Fruit fly (Drosophila melanogaster) whole organism, prepupa: ENCODE results near the gene CG7789.

ENCODE experiments used
- Blimp-1 ChIP-seq: fragments of 200-800 bp; sonication (Bioruptor generic); optimal IDR thresholded peaks from 3 replicates; lab custom pipeline; 2017; ENCODE audit warnings: missing biosample characterization, missing genetic modification characterization, mild to moderate bottlenecking, moderate library complexity, missing genetic modification reagents
- CG10631 ChIP-seq: fragments of 200-800 bp; sonication (Bioruptor generic); optimal IDR thresholded peaks from 2 replicates; lab custom pipeline; 2016; ENCODE audit warnings: missing biosample characterization, missing genetic modification characterization
- CG10669 ChIP-seq: fragments of 200-800 bp; sonication (Bioruptor generic); optimal IDR thresholded peaks from 3 replicates; lab custom pipeline; 2018; ENCODE audit warnings: missing biosample characterization, mild to moderate bottlenecking, missing genetic modification characterization, moderate library complexity
- CG11294 ChIP-seq: fragments of 200-800 bp; sonication (Bioruptor generic); IDR thresholded peaks from 2 replicates; pipeline ENCODE4 v1.3.6; 2022; ENCODE audit warnings: missing biosample characterization, missing genetic modification characterization
- CG11762 ChIP-seq: fragments of 200-800 bp; sonication (Bioruptor generic); optimal IDR thresholded peaks from 3 replicates; lab custom pipeline; 2016; ENCODE audit warnings: missing biosample characterization, missing genetic modification characterization; ENCODE audit not compliant: insufficient read depth
- CG11902 ChIP-seq: fragments of 200-800 bp; sonication (Bioruptor generic); optimal IDR thresholded peaks from 3 replicates; lab custom pipeline; 2016; ENCODE audit warnings: missing biosample characterization, missing genetic modification characterization
- CG15336 ChIP-seq: fragments of 200-800 bp; sonication (Bioruptor generic); IDR thresholded peaks from 2 replicates; pipeline ENCODE4 v1.3.6; 2022; ENCODE audit warnings: missing biosample characterization, missing genetic modification characterization
- CG1621 ChIP-seq: fragments of 200-800 bp; sonication (Bioruptor generic); optimal IDR thresholded peaks from 3 replicates; lab custom pipeline; 2018; ENCODE audit warnings: missing biosample characterization, mild to moderate bottlenecking, missing genetic modification characterization
- CG16779 ChIP-seq: fragments of 200-800 bp; sonication (Bioruptor generic); optimal IDR thresholded peaks from 3 replicates; lab custom pipeline; 2017; ENCODE audit warnings: missing biosample characterization, mild to moderate bottlenecking, missing genetic modification characterization
- CG3032 ChIP-seq: fragments of 200-800 bp; optimal IDR thresholded peaks from 2 replicates; lab custom pipeline; 2019; ENCODE audit warnings: missing biosample characterization, mild to moderate bottlenecking, missing genetic modification characterization, moderate library complexity
- CG31627 ChIP-seq: fragments of 200-800 bp; sonication (Bioruptor generic); optimal IDR thresholded peaks from 3 replicates; lab custom pipeline; 2016; ENCODE audit warnings: missing biosample characterization, missing genetic modification characterization
- CG3919 ChIP-seq: fragments of 200-800 bp; sonication (Bioruptor generic); optimal IDR thresholded peaks from 3 replicates; lab custom pipeline; 2016; ENCODE audit warnings: missing biosample characterization, missing genetic modification characterization
- CG4318 ChIP-seq: fragments of 200-800 bp; sonication (Bioruptor generic); optimal IDR thresholded peaks from 3 replicates; lab custom pipeline; 2017; ENCODE audit warnings: missing biosample characterization, mild to moderate bottlenecking, missing genetic modification characterization
- CG6792 ChIP-seq: fragments of 200-800 bp; sonication (Bioruptor generic); optimal IDR thresholded peaks from 3 replicates; lab custom pipeline; 2016; ENCODE audit warnings: missing biosample characterization, missing genetic modification characterization
- CG6808 ChIP-seq: fragments of 200-800 bp; sonication (Bioruptor generic); optimal IDR thresholded peaks from 3 replicates; lab custom pipeline; 2017; ENCODE audit warnings: missing biosample characterization, missing genetic modification characterization, mild to moderate bottlenecking, moderate library complexity, missing genetic modification reagents
- CG6854 ChIP-seq: fragments of 200-800 bp; sonication (Bioruptor generic); optimal IDR thresholded peaks from 2 replicates; lab custom pipeline; 2017; ENCODE audit warnings: missing biosample characterization, mild to moderate bottlenecking, missing genetic modification characterization
- CG8119 ChIP-seq: fragments of 200-800 bp; sonication (Bioruptor generic); IDR thresholded peaks from 3 replicates; pipeline ENCODE4 v1.3.6; 2022; ENCODE audit warnings: missing biosample characterization, missing genetic modification characterization
- CG8632 ChIP-seq: fragments of 200-800 bp; sonication (Bioruptor generic); optimal IDR thresholded peaks from 3 replicates; lab custom pipeline; 2016; ENCODE audit warnings: missing biosample characterization, missing genetic modification characterization
- CG9139 ChIP-seq: fragments of 200-800 bp; sonication (Bioruptor generic); optimal IDR thresholded peaks from 3 replicates; lab custom pipeline; 2017; ENCODE audit warnings: missing biosample characterization, mild to moderate bottlenecking, missing genetic modification characterization
- Eip75B ChIP-seq: fragments of 200-800 bp; sonication (Bioruptor generic); optimal IDR thresholded peaks from 3 replicates; lab custom pipeline; 2016; ENCODE audit warnings: missing biosample characterization, missing genetic modification characterization
- Eip78C ChIP-seq: fragments of 200-800 bp; sonication (Bioruptor generic); peaks from one replicate; lab custom pipeline; 2016; ENCODE audit warnings: missing biosample characterization, missing genetic modification characterization
- Eip93F ChIP-seq: fragments of 200-800 bp; sonication (Bioruptor generic); optimal IDR thresholded peaks from 2 replicates; lab custom pipeline; 2016; ENCODE audit warnings: missing biosample characterization, mild to moderate bottlenecking, missing genetic modification characterization
- Ets21C ChIP-seq: fragments of 200-800 bp; sonication (Bioruptor generic); optimal IDR thresholded peaks from 3 replicates; lab custom pipeline; 2016; ENCODE audit warnings: missing biosample characterization, missing genetic modification characterization
- Ets96B ChIP-seq: fragments of 200-800 bp; optimal IDR thresholded peaks from 2 replicates; lab custom pipeline; 2019; ENCODE audit warnings: missing biosample characterization, mild to moderate bottlenecking, missing genetic modification characterization, moderate library complexity
- Gug ChIP-seq: fragments of 200-800 bp; sonication (Bioruptor generic); IDR thresholded peaks from 2 replicates; pipeline ENCODE4 v1.3.6; 2022; ENCODE audit warnings: missing biosample characterization, missing genetic modification characterization
- Hr39 ChIP-seq: fragments of 200-800 bp; sonication (Bioruptor generic); optimal IDR thresholded peaks from 2 replicates; lab custom pipeline; 2016; ENCODE audit warnings: missing biosample characterization, missing genetic modification characterization
- Hr4 ChIP-seq: fragments of 200-800 bp; sonication (Bioruptor generic); optimal IDR thresholded peaks from 3 replicates; lab custom pipeline; 2016; ENCODE audit warnings: missing biosample characterization, missing genetic modification characterization
- Lpt ChIP-seq: fragments of 200-800 bp; sonication (Bioruptor generic); optimal IDR thresholded peaks from 3 replicates; lab custom pipeline; 2016; ENCODE audit warnings: missing biosample characterization, missing genetic modification characterization
- OdsH ChIP-seq: fragments of 200-800 bp; sonication (Bioruptor generic); optimal IDR thresholded peaks from 3 replicates; lab custom pipeline; 2016; ENCODE audit warnings: missing biosample characterization, missing genetic modification characterization
- Smox ChIP-seq: fragments of 200-800 bp; sonication (Bioruptor generic); optimal IDR thresholded peaks from 3 replicates; lab custom pipeline; 2016; ENCODE audit warnings: missing biosample characterization, missing genetic modification characterization
- Sox102F ChIP-seq: fragments of 200-800 bp; sonication (Bioruptor generic); optimal IDR thresholded peaks from 2 replicates; lab custom pipeline; 2016; ENCODE audit warnings: missing biosample characterization, mild to moderate bottlenecking, missing genetic modification characterization
- Sox14 ChIP-seq: fragments of 200-800 bp; sonication (Bioruptor generic); optimal IDR thresholded peaks from 3 replicates; lab custom pipeline; 2016; ENCODE audit warnings: missing biosample characterization, missing genetic modification characterization
- Sox15 ChIP-seq: fragments of 200-800 bp; sonication (Bioruptor generic); optimal IDR thresholded peaks from 3 replicates; lab custom pipeline; 2016; ENCODE audit warnings: missing biosample characterization, missing genetic modification characterization
- acj6 ChIP-seq: fragments of 200-800 bp; sonication (Bioruptor generic); optimal IDR thresholded peaks from 3 replicates; lab custom pipeline; 2016; ENCODE audit warnings: missing biosample characterization, missing genetic modification characterization
- dac ChIP-seq: fragments of 200-800 bp; sonication (Bioruptor generic); optimal IDR thresholded peaks from 2 replicates; lab custom pipeline; 2017; ENCODE audit warnings: missing biosample characterization, mild to moderate bottlenecking, missing genetic modification characterization
- dsx ChIP-seq: fragments of 200-800 bp; optimal IDR thresholded peaks from 3 replicates; lab custom pipeline; 2019; ENCODE audit warnings: missing biosample characterization, mild to moderate bottlenecking, missing genetic modification characterization, moderate library complexity; ENCODE audit not compliant: poor library complexity, severe bottlenecking
- eg ChIP-seq: fragments of 200-800 bp; sonication (Bioruptor generic); IDR thresholded peaks from 3 replicates; pipeline ENCODE4 v1.3.6; 2022; ENCODE audit warnings: missing biosample characterization, missing genetic modification characterization
- esn ChIP-seq: fragments of 200-800 bp; sonication (Bioruptor generic); optimal IDR thresholded peaks from 2 replicates; lab custom pipeline; 2016; ENCODE audit warnings: missing biosample characterization, mild to moderate bottlenecking, missing genetic modification characterization, moderate library complexity
- fd59A ChIP-seq: fragments of 200-800 bp; sonication (Bioruptor generic); optimal IDR thresholded peaks from 2 replicates; lab custom pipeline; 2017; ENCODE audit warnings: missing biosample characterization, mild to moderate bottlenecking, missing genetic modification characterization, missing genetic modification reagents
- fd85E ChIP-seq: fragments of 200-800 bp; sonication (Bioruptor generic); optimal IDR thresholded peaks from 3 replicates; lab custom pipeline; 2016; ENCODE audit warnings: missing biosample characterization, missing genetic modification characterization
- fkh ChIP-seq: fragments of 200-800 bp; sonication (Bioruptor generic); optimal IDR thresholded peaks from 3 replicates; lab custom pipeline; 2017; ENCODE audit warnings: missing biosample characterization, mild to moderate bottlenecking, missing genetic modification characterization, moderate library complexity
- lz ChIP-seq: fragments of 200-800 bp; sonication (Bioruptor generic); optimal IDR thresholded peaks from 3 replicates; lab custom pipeline; 2016; ENCODE audit warnings: missing biosample characterization, missing genetic modification characterization
- net ChIP-seq: fragments of 200-800 bp; sonication (Bioruptor generic); optimal IDR thresholded peaks from 3 replicates; lab custom pipeline; 2016; ENCODE audit warnings: missing biosample characterization, missing genetic modification characterization
- salr ChIP-seq, 2 experiments: fragments of 200-800 bp; sonication (Bioruptor generic); optimal IDR thresholded peaks; 3 replicates each; lab custom pipeline; 2016 to 2018; ENCODE audit warnings: missing biosample characterization in 2 of 2, missing genetic modification characterization in 2 of 2, mild to moderate bottlenecking in 1 of 2
- spab ChIP-seq: fragments of 200-800 bp; sonication (Bioruptor generic); optimal IDR thresholded peaks from 2 replicates; lab custom pipeline; 2017; ENCODE audit warnings: missing biosample characterization, mild to moderate bottlenecking, missing genetic modification characterization, missing genetic modification reagents
- ss ChIP-seq, 2 experiments: fragments of 200-800 bp; sonication (Bioruptor generic); optimal IDR thresholded peaks; 2 replicates in 1 of 2; 3 replicates in 1 of 2; lab custom pipeline; 2017 to 2018; ENCODE audit warnings: mild to moderate bottlenecking in 2 of 2, missing biosample characterization in 2 of 2, missing genetic modification characterization in 2 of 2, moderate library complexity in 1 of 2
- svp ChIP-seq: fragments of 200-800 bp; sonication (Bioruptor generic); peaks from one replicate; lab custom pipeline; 2016; ENCODE audit warnings: missing biosample characterization, missing genetic modification characterization

CG7789 gene

DNA sequence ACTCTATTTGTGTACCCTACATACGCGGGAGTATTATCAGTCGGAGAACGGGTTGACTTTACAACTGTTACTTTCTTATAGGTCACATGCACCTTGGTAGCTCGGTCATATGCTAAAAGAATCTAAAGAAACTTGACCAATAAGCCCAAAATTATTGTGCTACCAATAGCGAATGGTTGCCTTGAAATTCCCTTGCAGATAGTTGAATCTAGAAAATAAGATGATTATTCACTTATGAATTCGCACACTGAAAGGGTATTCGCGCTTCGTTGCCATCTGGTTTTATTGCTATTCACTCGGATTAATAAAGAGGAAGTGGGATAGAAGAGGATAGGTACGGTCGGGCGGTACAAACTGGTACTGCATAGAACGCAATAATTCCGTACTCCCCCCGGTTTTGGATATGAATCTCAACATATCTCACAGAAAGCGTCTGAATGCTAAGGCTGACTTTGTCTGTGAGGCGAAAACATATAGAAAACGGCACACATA lies 29.1 kb upstream of the CG7789 start (continued):
- TF ChIP-seq fd59A (GFP tag; lab: Kevin White, UChicago) (peak; percentile 79), Sox15 (GFP tag; lab: Kevin White, UChicago) (peak; percentile 78), Hr39 (GFP tag; lab: Kevin White, UChicago) (peak; percentile 86), CG10669 (GFP tag; lab: Kevin White, UChicago) (peak; percentile 80), acj6 (peak; percentile 81), Eip78C (GFP tag; lab: Kevin White, UChicago) (peak; percentile 95), Sox102F (GFP tag; lab: Kevin White, UChicago) (peak; percentile 80), CG3919 (peak; percentile 74)

dm6 chr3R:29774360-29775193 lies 28.4 kb upstream of the CG7789 start:
- no peak for TF ChIP-seq CG11902 (GFP tag; lab: Kevin White, UChicago)
- TF ChIP-seq Blimp-1 = no peak
- no peak for TF ChIP-seq OdsH
- no peak for TF ChIP-seq CG8119 (GFP tag; lab: Robert Waterston, UW)
- TF ChIP-seq Ets21C (GFP tag; lab: Kevin White, UChicago) = no peak
- no peak for TF ChIP-seq Lpt (GFP tag; lab: Kevin White, UChicago)
- no peak for TF ChIP-seq spab (GFP tag; lab: Kevin White, UChicago)
- no peak for TF ChIP-seq net (GFP tag; lab: Kevin White, UChicago)
- peak; percentile 71 for TF ChIP-seq Eip78C (GFP tag; lab: Kevin White, UChicago)
- TF ChIP-seq CG10631 (GFP tag; lab: Kevin White, UChicago) = no peak
- peak; percentile 92 for TF ChIP-seq fkh (GFP tag; lab: Kevin White, UChicago)
- TF ChIP-seq CG16779 (tag; lab: Kevin White, UChicago) = peak; percentile 37
- no peak for TF ChIP-seq Ets96B (tag; lab: Kevin White, UChicago)
- no peak for TF ChIP-seq Eip75B (GFP tag; lab: Kevin White, UChicago)
- no peak for TF ChIP-seq salr (GFP tag; optimal IDR thresholded peaks at IDR 0.05; lab: Kevin White, UChicago)
- TF ChIP-seq Smox (GFP tag; lab: Kevin White, UChicago) = no peak
- peak; percentile 61 for TF ChIP-seq CG6854 (GFP tag; lab: Kevin White, UChicago)
- TF ChIP-seq esn (GFP tag; lab: Kevin White, UChicago) = no peak
- TF ChIP-seq svp = peak; percentile 54
- TF ChIP-seq lz = no peak
- TF ChIP-seq CG4318 (GFP tag; lab: Kevin White, UChicago) = no peak
- no peak for TF ChIP-seq eg (GFP tag; lab: Robert Waterston, UW)
- TF ChIP-seq Hr39 (GFP tag; lab: Kevin White, UChicago) = no peak
- no peak for TF ChIP-seq CG3919
- TF ChIP-seq CG1621 = no peak
- TF ChIP-seq dac (GFP tag; lab: Kevin White, UChicago) = no peak
- no peak for TF ChIP-seq CG6792 (GFP tag; lab: Kevin White, UChicago)
- TF ChIP-seq Gug (GFP tag; lab: Robert Waterston, UW) = no peak
- no peak for TF ChIP-seq fd85E
- no peak for TF ChIP-seq fd59A (GFP tag; lab: Kevin White, UChicago)
- TF ChIP-seq CG9139 (GFP tag; lab: Kevin White, UChicago) = peak; percentile 4
- peak; percentile 62 for TF ChIP-seq Eip93F
- TF ChIP-seq CG11762 (GFP tag; lab: Kevin White, UChicago) = no peak
- no peak for TF ChIP-seq CG10669 (GFP tag; lab: Kevin White, UChicago)
- TF ChIP-seq CG15336 (GFP tag; lab: Robert Waterston, UW) = peak; percentile 67; the same call in 1 of the 2 replicates
- TF ChIP-seq dsx = peak; percentile 61
- TF ChIP-seq Sox15 (GFP tag; lab: Kevin White, UChicago) = no peak
- TF ChIP-seq ss (GFP tag; optimal IDR thresholded peaks at IDR 0.05; lab: Kevin White, UChicago) = no peak
- TF ChIP-seq Hr4 = no peak
- no peak for TF ChIP-seq CG3032 (tag; lab: Kevin White, UChicago)
- TF ChIP-seq CG11294 (GFP tag; lab: Robert Waterston, UW) = no peak
- TF ChIP-seq CG6808 (GFP tag; lab: Kevin White, UChicago) = no peak
- TF ChIP-seq CG31627 (GFP tag; lab: Kevin White, UChicago) = no peak
- no peak for TF ChIP-seq Sox14 (GFP tag; lab: Kevin White, UChicago)
- no peak for TF ChIP-seq CG8632
- no peak for TF ChIP-seq Sox102F (GFP tag; lab: Kevin White, UChicago)
